Fruit fly (Drosophila melanogaster): ENCODE data around the gene stc.

DNA sequence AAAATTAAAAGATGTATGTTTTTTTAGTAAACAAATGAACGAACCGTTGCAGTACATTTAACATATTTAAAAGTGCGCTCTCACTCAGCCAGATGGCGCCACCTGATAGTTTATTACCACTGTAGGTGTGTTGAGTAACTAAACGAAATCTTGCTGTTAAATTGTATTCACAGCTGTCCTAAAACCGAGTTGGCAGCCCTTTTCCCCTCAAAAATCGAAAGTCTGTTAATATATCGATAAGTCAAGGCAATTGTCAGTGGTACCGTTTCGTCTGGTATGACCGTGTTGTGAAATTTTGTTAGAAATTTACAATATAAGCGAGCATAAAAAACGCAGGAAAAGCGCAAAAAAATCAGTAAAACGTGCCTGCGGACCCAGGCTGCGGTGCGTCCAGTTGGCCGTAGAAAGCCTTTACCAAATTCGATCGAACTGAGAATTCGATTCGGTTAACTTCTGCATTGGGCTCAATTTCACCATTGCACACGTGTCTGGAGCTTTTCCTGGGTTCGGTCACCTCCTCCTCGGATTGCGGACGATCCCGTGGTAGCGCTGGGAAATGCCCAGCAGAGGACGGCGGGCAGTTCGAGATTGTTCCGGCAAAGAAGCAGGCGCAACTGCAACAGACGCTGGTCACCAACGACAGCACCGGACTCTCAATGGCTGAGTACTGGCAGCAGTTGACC is at the start of gene stc:
- TF ChIP-seq CG12942 (GFP tag; optimal IDR thresholded peaks at IDR 0.05) (no peak), CG8924 (tag; optimal IDR thresholded peaks at IDR 0.05) (peak; percentile 68)

All from whole organism, embryonic.